Worm (Caenorhabditis elegans) whole organism, L2 larva: ENCODE data around the gene Y51A2B.2.
A peak's percentile ranks its signal among the peaks of the same experiment; 100 is the strongest.

ENCODE experiments used
- C34F6.9 ChIP-seq: fragments of 150-350 bp; optimal IDR thresholded peaks from 2 replicates; lab custom pipeline; 2014; ENCODE audit warnings: missing biosample characterization, missing genetic modification characterization
- F13H6.1 ChIP-seq: sonication (generic microtip); optimal IDR thresholded peaks from 2 replicates; lab custom pipeline; 2016; ENCODE audit warnings: missing genetic modification characterization, missing compliant biosample characterization
- R02D3.7 ChIP-seq: fragments of 150-350 bp; optimal IDR thresholded peaks from 2 replicates; lab custom pipeline; 2014; ENCODE audit warnings: missing biosample characterization, missing genetic modification characterization
- Y55F3AM.14 ChIP-seq: fragments of 200-800 bp; sonication (Bioruptor generic); optimal IDR thresholded peaks from 2 replicates; lab custom pipeline; 2018; ENCODE audit warnings: mild to moderate bottlenecking, missing genetic modification characterization, missing compliant biosample characterization
- ZK546.5 ChIP-seq: sonication (generic microtip); optimal IDR thresholded peaks from 2 replicates; lab custom pipeline; 2017; ENCODE audit warnings: missing biosample characterization, missing genetic modification characterization
- alr-1 ChIP-seq: fragments of 150-350 bp; optimal IDR thresholded peaks from 2 replicates; lab custom pipeline; 2014; ENCODE audit warnings: missing biosample characterization, missing genetic modification characterization
- aly-2 ChIP-seq: fragments of 150-350 bp; optimal IDR thresholded peaks from 2 replicates; lab custom pipeline; 2014; ENCODE audit warnings: missing biosample characterization, missing genetic modification characterization
- ama-1 ChIP-seq: fragments of 150-350 bp; optimal IDR thresholded peaks from 2 replicates; lab custom pipeline; 2018; ENCODE audit warnings: inconsistent platforms
- blmp-1 ChIP-seq: sonication (generic microtip); optimal IDR thresholded peaks from 2 replicates; lab custom pipeline; 2017; ENCODE audit warnings: missing genetic modification characterization, mild to moderate bottlenecking, missing compliant biosample characterization, antibody characterized with exemption, moderate library complexity; ENCODE audit not compliant: insufficient read depth
- ceh-16 ChIP-seq: fragments of 150-350 bp; optimal IDR thresholded peaks from 2 replicates; lab custom pipeline; 2014; ENCODE audit warnings: missing biosample characterization, missing genetic modification characterization
- ceh-82 ChIP-seq: fragments of 150-350 bp; optimal IDR thresholded peaks from 2 replicates; lab custom pipeline; 2014; ENCODE audit warnings: missing biosample characterization, missing genetic modification characterization
- crh-2 ChIP-seq: sonication (generic microtip); optimal IDR thresholded peaks from 2 replicates; lab custom pipeline; 2017; ENCODE audit warnings: missing biosample characterization, missing genetic modification characterization
- dmd-4 ChIP-seq: sonication (generic microtip); optimal IDR thresholded peaks from 2 replicates; lab custom pipeline; 2017; ENCODE audit warnings: missing biosample characterization, missing genetic modification characterization
- egl-27 ChIP-seq: sonication (generic microtip); optimal IDR thresholded peaks from 3 replicates; lab custom pipeline; 2017; ENCODE audit warnings: missing biosample characterization, missing genetic modification reagents, missing genetic modification characterization
- elt-1 ChIP-seq: fragments of 150-350 bp; optimal IDR thresholded peaks from 2 replicates; lab custom pipeline; 2014; ENCODE audit warnings: missing biosample characterization, missing genetic modification characterization
- elt-3 ChIP-seq: sonication (generic microtip); optimal IDR thresholded peaks from 2 replicates; lab custom pipeline; 2017; ENCODE audit warnings: missing biosample characterization, missing genetic modification characterization
- fos-1 ChIP-seq: fragments of 150-350 bp; optimal IDR thresholded peaks from 2 replicates; lab custom pipeline; 2014; ENCODE audit warnings: missing biosample characterization, missing genetic modification characterization
- gmeb-1 ChIP-seq: fragments of 150-350 bp; optimal IDR thresholded peaks from 2 replicates; lab custom pipeline; 2014; ENCODE audit warnings: missing biosample characterization, missing genetic modification characterization
- lin-11 ChIP-seq: fragments of 150-350 bp; sonication (generic microtip); optimal IDR thresholded peaks from 2 replicates; lab custom pipeline; 2014; ENCODE audit warnings: missing biosample characterization, missing genetic modification characterization, inconsistent platforms, mixed read lengths
- lin-13 ChIP-seq: fragments of 150-350 bp; optimal IDR thresholded peaks from 2 replicates; lab custom pipeline; 2014; ENCODE audit warnings: missing biosample characterization, missing genetic modification reagents, missing genetic modification characterization
- lsy-2 ChIP-seq, 2 experiments: fragments of 150-350 bp in 1 of 2; sonication (generic microtip) in 1 of 2; optimal IDR thresholded peaks; 2 replicates each; lab custom pipeline; 2014 to 2017; ENCODE audit warnings: missing biosample characterization in 2 of 2, missing genetic modification characterization in 2 of 2
- mab-5 ChIP-seq: fragments of 150-350 bp; optimal IDR thresholded peaks from 2 replicates; lab custom pipeline; 2014; ENCODE audit warnings: missing biosample characterization, missing genetic modification characterization
- mbf-1 ChIP-seq: sonication (generic microtip); optimal IDR thresholded peaks from 2 replicates; lab custom pipeline; 2017; ENCODE audit warnings: missing biosample characterization, missing genetic modification characterization
- mdl-1 ChIP-seq, 2 experiments: fragments of 150-350 bp in 1 of 2; sonication (generic microtip) in 1 of 2; optimal IDR thresholded peaks; 2 replicates each; lab custom pipeline; 2017; ENCODE audit warnings: missing biosample characterization in 2 of 2, missing genetic modification characterization in 2 of 2
- nhr-10 ChIP-seq: sonication (generic microtip); optimal IDR thresholded peaks from 2 replicates; lab custom pipeline; 2017; ENCODE audit warnings: missing biosample characterization, missing genetic modification characterization
- nhr-11 ChIP-seq: fragments of 150-350 bp; optimal IDR thresholded peaks from 2 replicates; lab custom pipeline; 2014; ENCODE audit warnings: missing biosample characterization, missing genetic modification characterization
- nhr-12 ChIP-seq: fragments of 150-350 bp; optimal IDR thresholded peaks from 2 replicates; lab custom pipeline; 2014; ENCODE audit warnings: missing biosample characterization, missing genetic modification characterization
- nhr-129 ChIP-seq: fragments of 150-350 bp; optimal IDR thresholded peaks from 2 replicates; lab custom pipeline; 2014; ENCODE audit warnings: missing biosample characterization, missing genetic modification characterization
- nhr-23 ChIP-seq: fragments of 150-350 bp; optimal IDR thresholded peaks from 2 replicates; lab custom pipeline; 2014; ENCODE audit warnings: missing biosample characterization, missing genetic modification reagents, missing genetic modification characterization
- nhr-237 ChIP-seq: fragments of 150-350 bp; optimal IDR thresholded peaks from 2 replicates; lab custom pipeline; 2014; ENCODE audit warnings: missing biosample characterization, missing genetic modification characterization
- nhr-25 ChIP-seq: fragments of 150-350 bp; sonication (generic microtip); optimal IDR thresholded peaks from 3 replicates; lab custom pipeline; 2014; ENCODE audit warnings: missing biosample characterization, missing genetic modification characterization
- nhr-77 ChIP-seq: fragments of 150-350 bp; optimal IDR thresholded peaks from 2 replicates; lab custom pipeline; 2014; ENCODE audit warnings: missing biosample characterization, missing genetic modification characterization
- peb-1 ChIP-seq: fragments of 150-350 bp; optimal IDR thresholded peaks from 2 replicates; lab custom pipeline; 2014; ENCODE audit warnings: missing biosample characterization, missing genetic modification characterization
- sem-4 ChIP-seq: fragments of 150-350 bp; optimal IDR thresholded peaks from 2 replicates; lab custom pipeline; 2014; ENCODE audit warnings: missing biosample characterization, missing genetic modification reagents, missing genetic modification characterization
- skn-1 ChIP-seq: sonication (generic microtip); optimal IDR thresholded peaks from 2 replicates; lab custom pipeline; 2017; ENCODE audit warnings: missing biosample characterization, missing genetic modification characterization
- sma-3 ChIP-seq: sonication (generic microtip); optimal IDR thresholded peaks from 2 replicates; lab custom pipeline; 2016; ENCODE audit warnings: missing genetic modification reagents, missing genetic modification characterization, missing compliant biosample characterization
- unc-39 ChIP-seq: fragments of 150-350 bp; optimal IDR thresholded peaks from 2 replicates; lab custom pipeline; 2014; ENCODE audit warnings: missing biosample characterization, missing genetic modification characterization
- unc-55 ChIP-seq: fragments of 150-350 bp; sonication (generic microtip); optimal IDR thresholded peaks from 3 replicates; lab custom pipeline; 2014; ENCODE audit warnings: missing biosample characterization, missing genetic modification reagents, missing genetic modification characterization
- unc-62 ChIP-seq: fragments of 150-350 bp; optimal IDR thresholded peaks from 2 replicates; lab custom pipeline; 2014; ENCODE audit warnings: missing biosample characterization, missing genetic modification reagents, missing genetic modification characterization
- zag-1 ChIP-seq: fragments of 150-350 bp; optimal IDR thresholded peaks from 2 replicates; lab custom pipeline; 2014; ENCODE audit warnings: missing biosample characterization, missing genetic modification characterization
- ztf-1 ChIP-seq: fragments of 200-800 bp; sonication (Bioruptor generic); conservative IDR thresholded peaks from 2 replicates; pipeline ENCODE4 v1.3.6; 2022; ENCODE audit warnings: missing genetic modification characterization, missing compliant biosample characterization

The Y51A2B.2 gene

ce11 chrV:18374194-18374593, at the start of gene Y51A2B.2:
Y51A2B.2 (plus strand) TSS chrV:18374494.
- TF ChIP-seq sem-4, result no peak
- TF ChIP-seq elt-1 (tag; lab: Kevin White, UChicago), result no peak
- TF ChIP-seq lin-11 (tag; lab: Kevin White, UChicago), result no peak
- no peak for TF ChIP-seq unc-55
- no peak for TF ChIP-seq ama-1 (lab: Kevin White, UChicago)
- TF ChIP-seq ztf-1, result no peak
- TF ChIP-seq nhr-12 (tag; lab: Kevin White, UChicago), result no peak
- no peak for TF ChIP-seq skn-1
- no peak for TF ChIP-seq mdl-1 (tag; optimal IDR thresholded peaks at IDR 0.05; lab: Kevin White, UChicago)
- no peak for TF ChIP-seq egl-27 (tag; lab: Kevin White, UChicago)
- TF ChIP-seq ceh-82, result no peak
- no peak for TF ChIP-seq nhr-11 (tag; lab: Kevin White, UChicago)

ce11 chrV:18324525-18324924, 49.8 kb upstream of the Y51A2B.2 start:
- TF ChIP-seq skn-1 (peak; percentile 11), nhr-23 (tag; lab: Kevin White, UChicago) (no peak), sem-4 (no peak), peb-1 (tag; lab: Kevin White, UChicago) (no peak), aly-2 (tag; lab: Kevin White, UChicago) (no peak), nhr-10 (tag; lab: Kevin White, UChicago) (no peak), gmeb-1 (tag; lab: Kevin White, UChicago) (no peak), Y55F3AM.14 (GFP tag; lab: Kevin White, UChicago) (no peak), fos-1 (tag; lab: Kevin White, UChicago) (peak; percentile 70), elt-1 (tag; lab: Kevin White, UChicago) (no peak), nhr-237 (tag; lab: Kevin White, UChicago) (no peak), ztf-1 (no peak), ceh-82 (no peak), nhr-129 (no peak)

DNA sequence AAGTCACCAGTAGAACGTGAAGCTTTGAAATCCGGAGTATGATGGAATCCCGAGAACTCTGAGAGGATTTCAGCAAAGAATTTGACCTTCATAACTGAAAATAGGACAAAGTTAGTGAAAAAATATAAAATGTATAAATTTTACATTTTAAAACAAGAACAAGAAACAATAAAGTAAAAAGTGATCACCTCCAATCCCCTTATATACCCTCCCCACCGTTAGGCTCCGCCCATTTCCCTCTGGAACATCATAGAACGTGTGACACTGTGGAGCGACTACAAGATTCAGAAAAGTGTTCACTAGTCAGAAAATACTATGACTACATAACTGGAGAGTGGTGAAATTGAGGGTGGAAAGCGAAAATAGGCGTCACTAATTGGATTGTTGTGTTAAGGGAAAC, 43.2 kb upstream of the Y51A2B.2 start, which contains the start of gene B0462.4:
B0462.4 (minus strand) TSS at position 101 of the 400 bp plus-strand sequence.
- TF ChIP-seq R02D3.7 (tag; lab: Kevin White, UChicago), result no peak
- TF ChIP-seq lsy-2 (tag; optimal IDR thresholded peaks at IDR 0.05; lab: Kevin White, UChicago), result no peak
- no peak for TF ChIP-seq zag-1 (tag; lab: Kevin White, UChicago)
- no peak for TF ChIP-seq mab-5 (tag; lab: Kevin White, UChicago)
- no peak for TF ChIP-seq ama-1 (lab: Kevin White, UChicago)
- no peak for TF ChIP-seq crh-2 (tag; lab: Kevin White, UChicago)

ce11 chrV:18337643-18338042, 36.7 kb upstream of the Y51A2B.2 start:
- TF ChIP-seq ama-1 (lab: Kevin White, UChicago), result no peak
- TF ChIP-seq aly-2 (tag; lab: Kevin White, UChicago), result no peak
- TF ChIP-seq unc-62 (GFP tag; lab: Kevin White, UChicago), result no peak
- no peak for TF ChIP-seq lin-13 (GFP tag; lab: Kevin White, UChicago)
- TF ChIP-seq crh-2 (tag; lab: Kevin White, UChicago), result no peak
- no peak for TF ChIP-seq elt-3 (tag; lab: Kevin White, UChicago)
- no peak for TF ChIP-seq ZK546.5 (tag; lab: Kevin White, UChicago)
- TF ChIP-seq alr-1 (tag; lab: Kevin White, UChicago), result no peak
- no peak for TF ChIP-seq unc-39 (tag; lab: Kevin White, UChicago)
- no peak for TF ChIP-seq nhr-23 (tag; lab: Kevin White, UChicago)
- no peak for TF ChIP-seq lsy-2 (tag; optimal IDR thresholded peaks at IDR 0.05; lab: Kevin White, UChicago)
- TF ChIP-seq nhr-129, result no peak
- TF ChIP-seq ztf-1, result no peak
- TF ChIP-seq F13H6.1 (tag; lab: Kevin White, UChicago), result no peak
- TF ChIP-seq gmeb-1 (tag; lab: Kevin White, UChicago), result no peak
- TF ChIP-seq peb-1 (tag; lab: Kevin White, UChicago), result no peak
- TF ChIP-seq egl-27 (tag; lab: Kevin White, UChicago), result no peak
- no peak for TF ChIP-seq nhr-12 (tag; lab: Kevin White, UChicago)
- no peak for TF ChIP-seq nhr-25 (tag; lab: Kevin White, UChicago)
- TF ChIP-seq C34F6.9 (tag; lab: Kevin White, UChicago), result no peak

DNA sequence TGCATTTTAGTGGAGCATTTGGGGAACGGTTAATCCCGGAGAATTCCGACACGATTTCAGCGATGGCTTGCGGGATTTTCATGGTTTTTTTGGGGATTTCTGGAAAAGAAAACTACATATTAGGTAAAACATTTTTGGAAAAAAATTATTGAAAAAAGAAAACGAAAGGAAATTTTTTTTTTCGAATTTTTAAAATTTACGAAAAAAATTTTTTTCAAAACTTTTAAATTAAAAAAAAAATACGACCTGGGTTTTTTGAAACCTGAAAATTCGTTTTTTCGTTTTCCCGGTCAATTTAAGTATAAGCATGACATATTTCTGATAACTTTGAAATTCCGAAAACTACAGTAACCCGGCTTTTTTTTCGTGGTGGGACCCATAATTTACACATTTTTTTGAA, 34.5 kb upstream of the Y51A2B.2 start, which contains the start of gene C08E8.10:
C08E8.10 (minus strand) TSS at position 101 of the 400 bp plus-strand sequence.
- no peak for TF ChIP-seq sem-4
- TF ChIP-seq mab-5 (tag; lab: Kevin White, UChicago), result no peak
- TF ChIP-seq lin-13 (GFP tag; lab: Kevin White, UChicago), result no peak
- no peak for TF ChIP-seq elt-3 (tag; lab: Kevin White, UChicago)
- TF ChIP-seq unc-62 (GFP tag; lab: Kevin White, UChicago), result no peak
- TF ChIP-seq sma-3 (GFP tag; lab: Kevin White, UChicago), result no peak
- no peak for TF ChIP-seq ceh-16 (tag; lab: Kevin White, UChicago)
- TF ChIP-seq lin-11 (tag; lab: Kevin White, UChicago), result no peak
- TF ChIP-seq F13H6.1 (tag; lab: Kevin White, UChicago), result no peak
- TF ChIP-seq blmp-1 (tag; lab: Kevin White, UChicago), result no peak
- no peak for TF ChIP-seq aly-2 (tag; lab: Kevin White, UChicago)
- no peak for TF ChIP-seq alr-1 (tag; lab: Kevin White, UChicago)
- no peak for TF ChIP-seq dmd-4 (tag; lab: Kevin White, UChicago)
- TF ChIP-seq nhr-77 (tag; lab: Kevin White, UChicago), result no peak
- TF ChIP-seq mbf-1, result no peak
- no peak for TF ChIP-seq lsy-2 (tag; optimal IDR thresholded peaks at IDR 0.05; lab: Kevin White, UChicago)
- TF ChIP-seq nhr-11 (tag; lab: Kevin White, UChicago), result no peak
- no peak for TF ChIP-seq skn-1
- TF ChIP-seq unc-39 (tag; lab: Kevin White, UChicago), result no peak
- no peak for TF ChIP-seq nhr-25 (tag; lab: Kevin White, UChicago)
